Worm (Caenorhabditis elegans) whole organism, early embryonic: Measurements from ENCODE around the gene col-76.

Source experiments
- B0310.2 ChIP-seq: sonication (generic microtip); optimal IDR thresholded peaks from 2 replicates; lab custom pipeline; 2016; ENCODE audit warnings: mild to moderate bottlenecking, missing genetic modification characterization, missing compliant biosample characterization
- F13C5.2 ChIP-seq: sonication (generic microtip); optimal IDR thresholded peaks from 2 replicates; lab custom pipeline; 2017; ENCODE audit warnings: mild to moderate bottlenecking, missing genetic modification characterization, inconsistent platforms, missing compliant biosample characterization
- aly-1 ChIP-seq: sonication (generic microtip); optimal IDR thresholded peaks from 2 replicates; lab custom pipeline; 2016; ENCODE audit warnings: missing genetic modification characterization, missing compliant biosample characterization
- ama-1 ChIP-seq: fragments of 150-350 bp; optimal IDR thresholded peaks from 2 replicates; lab custom pipeline; 2014
- ceh-13 ChIP-seq: fragments of 200-800 bp; sonication (Bioruptor generic); optimal IDR thresholded peaks from 2 replicates; lab custom pipeline; 2018; ENCODE audit warnings: mild to moderate bottlenecking, missing genetic modification characterization, missing compliant biosample characterization
- ceh-36 ChIP-seq: sonication (generic microtip); optimal IDR thresholded peaks from 2 replicates; lab custom pipeline; 2016; ENCODE audit warnings: missing genetic modification characterization, inconsistent platforms, missing compliant biosample characterization
- ets-7 ChIP-seq: sonication (generic microtip); optimal IDR thresholded peaks from 2 replicates; lab custom pipeline; 2016; ENCODE audit warnings: missing genotype, missing genetic modification characterization, missing compliant biosample characterization
- flt-1 ChIP-seq: fragments of 200-800 bp; sonication (Bioruptor generic); IDR thresholded peaks from 2 replicates; pipeline ENCODE4 v1.3.6; 2022; ENCODE audit warnings: missing genetic modification characterization, missing compliant biosample characterization
- hmbx-1 ChIP-seq: sonication (generic microtip); optimal IDR thresholded peaks from 2 replicates; lab custom pipeline; 2016; ENCODE audit warnings: mild to moderate bottlenecking, missing genetic modification characterization, missing compliant biosample characterization
- hmg-4 ChIP-seq: fragments of 200-800 bp; sonication (Bioruptor generic); optimal IDR thresholded peaks from 2 replicates; lab custom pipeline; 2018; ENCODE audit warnings: mild to moderate bottlenecking, missing genetic modification characterization, missing compliant biosample characterization
- hnd-1 ChIP-seq: sonication (generic microtip); optimal IDR thresholded peaks from 2 replicates; lab custom pipeline; 2016; ENCODE audit warnings: missing genetic modification characterization, missing compliant biosample characterization
- pes-1 ChIP-seq: fragments of 200-800 bp; sonication (Bioruptor generic); IDR thresholded peaks from 2 replicates; pipeline ENCODE4 v1.3.6; 2022; ENCODE audit warnings: missing genetic modification reagents, missing genetic modification characterization, missing compliant biosample characterization
- scrt-1 ChIP-seq: fragments of 200-800 bp; sonication (Bioruptor generic); IDR thresholded peaks from 2 replicates; pipeline ENCODE4 v1.3.6; 2022; ENCODE audit warnings: missing genetic modification characterization, missing compliant biosample characterization
- sea-1 ChIP-seq: fragments of 200-800 bp; sonication (Bioruptor generic); conservative IDR thresholded peaks from 2 replicates; pipeline ENCODE4 v1.3.6; 2022; ENCODE audit warnings: missing genetic modification characterization, missing compliant biosample characterization
- tbx-11 ChIP-seq: fragments of 200-800 bp; sonication (Bioruptor generic); IDR thresholded peaks from 2 replicates; pipeline ENCODE4 v1.3.6; 2022; ENCODE audit warnings: missing genetic modification characterization, missing compliant biosample characterization
- tbx-37 ChIP-seq: fragments of 200-800 bp; sonication (Bioruptor generic); conservative IDR thresholded peaks from 2 replicates; pipeline ENCODE4 v1.3.6; 2022; ENCODE audit warnings: missing genetic modification reagents, missing genetic modification characterization, missing compliant biosample characterization
- tra-4 ChIP-seq: sonication (generic microtip); optimal IDR thresholded peaks from 2 replicates; lab custom pipeline; 2017; ENCODE audit warnings: missing genetic modification characterization, missing compliant biosample characterization

The col-76 gene

ce11 chrII:8190455-8190854 is 13.7 kb upstream of the col-76 start, which contains the start of gene T05C12.8:
TSS of gene T05C12.8 (minus strand) at chrII:8190555.
- TF ChIP-seq pes-1 (GFP tag; lab: Robert Waterston, UW), result no peak
- TF ChIP-seq tra-4, result no peak
- TF ChIP-seq flt-1, result no peak
- no peak for TF ChIP-seq ets-7
- TF ChIP-seq scrt-1 (GFP tag; lab: Robert Waterston, UW), result no peak
- no peak for TF ChIP-seq sea-1 (GFP tag; lab: Robert Waterston, UW)
- no peak for TF ChIP-seq aly-1 (tag; lab: Kevin White, UChicago)
- no peak for TF ChIP-seq hnd-1
- TF ChIP-seq hmg-4, result no peak
- TF ChIP-seq B0310.2 (tag; lab: Kevin White, UChicago), result no peak
- TF ChIP-seq hmbx-1 (tag; lab: Kevin White, UChicago), result no peak

ce11 chrII:8193126-8193525 is 11.0 kb upstream of the col-76 start, which contains the start of gene T05C12.9:
TSS of gene T05C12.9 (minus strand) at chrII:8193226.
- TF ChIP-seq tra-4 (no peak), tbx-37 (GFP tag; lab: Robert Waterston, UW) (no peak), scrt-1 (GFP tag; lab: Robert Waterston, UW) (no peak), ceh-13 (GFP tag; lab: Kevin White, UChicago) (no peak), pes-1 (GFP tag; lab: Robert Waterston, UW) (no peak), ceh-36 (no peak), flt-1 (no peak), ets-7 (no peak), tbx-11 (GFP tag; lab: Robert Waterston, UW) (no peak), B0310.2 (tag; lab: Kevin White, UChicago) (no peak), hmg-4 (no peak), ama-1 (lab: Kevin White, UChicago) (no peak), hnd-1 (no peak), sea-1 (GFP tag; lab: Robert Waterston, UW) (no peak), F13C5.2 (tag; lab: Kevin White, UChicago) (no peak)

ce11 chrII:8193922-8194321 is 10.2 kb upstream of the col-76 start:
- no peak for TF ChIP-seq hnd-1
- TF ChIP-seq ceh-36, result no peak
- TF ChIP-seq hmbx-1 (tag; lab: Kevin White, UChicago), result no peak
- no peak for TF ChIP-seq scrt-1 (GFP tag; lab: Robert Waterston, UW)
- TF ChIP-seq flt-1, result no peak
- no peak for TF ChIP-seq B0310.2 (tag; lab: Kevin White, UChicago)
- TF ChIP-seq tbx-11 (GFP tag; lab: Robert Waterston, UW), result no peak
- no peak for TF ChIP-seq tra-4
- TF ChIP-seq ama-1 (lab: Kevin White, UChicago), result no peak
- no peak for TF ChIP-seq ceh-13 (GFP tag; lab: Kevin White, UChicago)
- no peak for TF ChIP-seq sea-1 (GFP tag; lab: Robert Waterston, UW)

ce11 chrII:8198503-8198902 is 5.6 kb upstream of the col-76 start, which contains the start of gene qua-1:
TSS of gene qua-1 (plus strand) at chrII:8198803.
- TF ChIP-seq ceh-13 (GFP tag; lab: Kevin White, UChicago) (no peak), hmbx-1 (tag; lab: Kevin White, UChicago) (no peak), flt-1 (no peak), aly-1 (tag; lab: Kevin White, UChicago) (no peak), B0310.2 (tag; lab: Kevin White, UChicago) (no peak), scrt-1 (GFP tag; lab: Robert Waterston, UW) (no peak), hnd-1 (no peak), F13C5.2 (tag; lab: Kevin White, UChicago) (no peak), ets-7 (no peak), tbx-11 (GFP tag; lab: Robert Waterston, UW) (no peak), ama-1 (lab: Kevin White, UChicago) (no peak), sea-1 (GFP tag; lab: Robert Waterston, UW) (no peak), pes-1 (GFP tag; lab: Robert Waterston, UW) (no peak), hmg-4 (no peak), ceh-36 (no peak)

ce11 chrII:8199803-8200202 is 4.3 kb upstream of the col-76 start:
- no peak for TF ChIP-seq flt-1
- no peak for TF ChIP-seq aly-1 (tag; lab: Kevin White, UChicago)
- TF ChIP-seq tra-4, result no peak
- TF ChIP-seq pes-1 (GFP tag; lab: Robert Waterston, UW), result no peak
- TF ChIP-seq ceh-13 (GFP tag; lab: Kevin White, UChicago), result no peak
- no peak for TF ChIP-seq hmg-4
- no peak for TF ChIP-seq hnd-1
- TF ChIP-seq F13C5.2 (tag; lab: Kevin White, UChicago), result no peak
- no peak for TF ChIP-seq sea-1 (GFP tag; lab: Robert Waterston, UW)
- no peak for TF ChIP-seq ceh-36
- TF ChIP-seq ama-1 (lab: Kevin White, UChicago), result no peak

- TF ChIP-seq tbx-37 (GFP tag; lab: Robert Waterston, UW) (no peak), tbx-11 (GFP tag; lab: Robert Waterston, UW) (no peak), tra-4 (no peak), hmbx-1 (tag; lab: Kevin White, UChicago) (no peak), ceh-13 (GFP tag; lab: Kevin White, UChicago) (no peak), pes-1 (GFP tag; lab: Robert Waterston, UW) (no peak), ceh-36 (no peak), B0310.2 (tag; lab: Kevin White, UChicago) (no peak), aly-1 (tag; lab: Kevin White, UChicago) (no peak), hmg-4 (no peak)
Observed at ce11 chrII:8205612-8206011, 1.5 kb downstream of the col-76 start.

- no peak for TF ChIP-seq hmg-4
- TF ChIP-seq ama-1 (lab: Kevin White, UChicago), result no peak
- no peak for TF ChIP-seq F13C5.2 (tag; lab: Kevin White, UChicago)
- no peak for TF ChIP-seq hmbx-1 (tag; lab: Kevin White, UChicago)
- no peak for TF ChIP-seq sea-1 (GFP tag; lab: Robert Waterston, UW)
- no peak for TF ChIP-seq tra-4
Observed at ce11 chrII:8209476-8209875, 5.3 kb downstream of the col-76 start, which contains the start of gene M110.8. TSS of gene M110.8 (minus strand) at chrII:8209576.

ce11 chrII:8212680-8213079 is 8.5 kb downstream of the col-76 start, which contains the start of gene twk-3:
TSS of gene twk-3 (minus strand) at chrII:8212780.
- no peak for TF ChIP-seq tra-4
- no peak for TF ChIP-seq sea-1 (GFP tag; lab: Robert Waterston, UW)
- no peak for TF ChIP-seq ceh-36
- no peak for TF ChIP-seq hmbx-1 (tag; lab: Kevin White, UChicago)
- TF ChIP-seq aly-1 (tag; lab: Kevin White, UChicago), result no peak
